Worm (Caenorhabditis elegans) whole organism, young adult: ENCODE measurements around the gene spig-5.
A peak's percentile ranks its signal among the peaks of the same experiment; 100 is the strongest.

ENCODE experiments used
- B0035.1 ChIP-seq: sonication (generic microtip); optimal IDR thresholded peaks from 2 replicates; lab custom pipeline; 2016; ENCODE audit warnings: missing genetic modification characterization, mild to moderate bottlenecking, missing compliant biosample characterization, missing genotype, missing genetic modification reagents
- B0261.1 ChIP-seq: sonication (generic microtip); optimal IDR thresholded peaks from 2 replicates; lab custom pipeline; 2016; ENCODE audit warnings: mild to moderate bottlenecking, missing genetic modification characterization, moderate library complexity, missing compliant biosample characterization
- D2030.7 ChIP-seq: fragments of 200-800 bp; sonication (Bioruptor generic); IDR thresholded peaks from 2 replicates; pipeline ENCODE4 v1.3.6; 2022; ENCODE audit warnings: missing genetic modification reagents, missing genetic modification characterization, missing compliant biosample characterization
- F23B12.7 ChIP-seq: sonication (generic microtip); optimal IDR thresholded peaks from 2 replicates; lab custom pipeline; 2017; ENCODE audit warnings: missing genetic modification characterization, mild to moderate bottlenecking, missing compliant biosample characterization, antibody characterized with exemption, moderate library complexity; ENCODE audit not compliant: insufficient read depth
- F33H1.4 ChIP-seq: fragments of 200-800 bp; sonication (Bioruptor generic); IDR thresholded peaks from 2 replicates; pipeline ENCODE4 v1.3.6; 2022; ENCODE audit warnings: missing genetic modification reagents, missing genetic modification characterization, missing compliant biosample characterization
- F37B4.10 ChIP-seq: fragments of 200-800 bp; sonication (Bioruptor generic); IDR thresholded peaks from 2 replicates; pipeline ENCODE4 v1.3.6; 2022; ENCODE audit warnings: missing genetic modification characterization, missing compliant biosample characterization
- F55B11.4 ChIP-seq: sonication (generic microtip); optimal IDR thresholded peaks from 2 replicates; lab custom pipeline; 2016; ENCODE audit warnings: missing compliant biosample characterization, missing genetic modification characterization, borderline replicate concordance; ENCODE audit not compliant: insufficient read depth
- K11D2.4 ChIP-seq: fragments of 200-800 bp; sonication (Bioruptor generic); IDR thresholded peaks from 2 replicates; pipeline ENCODE4 v1.3.6; 2022; ENCODE audit warnings: missing genetic modification reagents, missing genetic modification characterization, missing compliant biosample characterization
- K12H6.12 ChIP-seq: fragments of 200-800 bp; sonication (Bioruptor generic); optimal IDR thresholded peaks from 2 replicates; lab custom pipeline; 2018; ENCODE audit warnings: mild to moderate bottlenecking, missing genetic modification characterization, missing compliant biosample characterization
- Y53F4B.3 ChIP-seq: fragments of 200-800 bp; sonication (Bioruptor generic); IDR thresholded peaks from 2 replicates; pipeline ENCODE4 v1.3.6; 2022; ENCODE audit warnings: missing genetic modification reagents, missing genetic modification characterization, missing compliant biosample characterization
- Y53G8AR.9 ChIP-seq: fragments of 200-800 bp; sonication (Bioruptor generic); conservative IDR thresholded peaks from 2 replicates; pipeline ENCODE4 v1.3.6; 2022; ENCODE audit warnings: missing genetic modification reagents, missing genetic modification characterization, missing compliant biosample characterization
- Y56A3A.18 ChIP-seq: fragments of 200-800 bp; sonication (Bioruptor generic); IDR thresholded peaks from 2 replicates; pipeline ENCODE4 v1.3.6; 2022; ENCODE audit warnings: missing genetic modification reagents, missing genetic modification characterization, missing compliant biosample characterization
- Y95B8A.8 ChIP-seq: fragments of 200-800 bp; sonication (Bioruptor generic); IDR thresholded peaks from 2 replicates; pipeline ENCODE4 v1.3.6; 2022; ENCODE audit warnings: missing genetic modification reagents, missing genetic modification characterization, missing compliant biosample characterization
- akir-1 ChIP-seq: fragments of 200-800 bp; sonication (Bioruptor generic); optimal IDR thresholded peaks from 2 replicates; lab custom pipeline; 2018; ENCODE audit warnings: mild to moderate bottlenecking, missing genetic modification characterization, moderate library complexity, missing compliant biosample characterization
- aptf-2 ChIP-seq: fragments of 200-800 bp; sonication (Bioruptor generic); conservative IDR thresholded peaks from 2 replicates; pipeline ENCODE4 v1.3.6; 2022; ENCODE audit warnings: missing genetic modification reagents, missing genetic modification characterization, missing compliant biosample characterization
- aptf-3 ChIP-seq: fragments of 200-800 bp; sonication (Bioruptor generic); IDR thresholded peaks from 2 replicates; pipeline ENCODE4 v1.3.6; 2022; ENCODE audit warnings: missing genetic modification characterization, missing compliant biosample characterization
- athp-1 ChIP-seq: sonication (generic microtip); optimal IDR thresholded peaks from 2 replicates; lab custom pipeline; 2017; ENCODE audit warnings: mild to moderate bottlenecking, missing genetic modification characterization, missing compliant biosample characterization
- bed-2 ChIP-seq: fragments of 200-800 bp; sonication (Bioruptor generic); IDR thresholded peaks from 2 replicates; pipeline ENCODE4 v1.3.6; 2022; ENCODE audit warnings: missing genetic modification reagents, missing genetic modification characterization, missing compliant biosample characterization
- chd-7 ChIP-seq: sonication (generic microtip); optimal IDR thresholded peaks from 2 replicates; lab custom pipeline; 2016; ENCODE audit warnings: mild to moderate bottlenecking, missing genetic modification characterization, moderate library complexity, missing compliant biosample characterization
- dpl-1 ChIP-seq: fragments of 150-350 bp; optimal IDR thresholded peaks from 2 replicates; lab custom pipeline; 2014; ENCODE audit warnings: missing biosample characterization, missing genetic modification reagents, missing genetic modification characterization
- efl-1 ChIP-seq: fragments of 150-350 bp; optimal IDR thresholded peaks from 2 replicates; lab custom pipeline; 2014; ENCODE audit warnings: missing biosample characterization, missing genetic modification reagents, missing genetic modification characterization
- hlh-12 ChIP-seq: sonication (generic microtip); optimal IDR thresholded peaks from 2 replicates; lab custom pipeline; 2016; ENCODE audit warnings: missing genetic modification characterization, missing compliant biosample characterization
- hmg-1.2 ChIP-seq: fragments of 200-800 bp; sonication (Bioruptor generic); IDR thresholded peaks from 2 replicates; pipeline ENCODE4 v1.3.6; 2022; ENCODE audit warnings: missing genetic modification reagents, missing genetic modification characterization, missing compliant biosample characterization
- let-526 ChIP-seq: fragments of 200-800 bp; sonication (Bioruptor generic); IDR thresholded peaks from 2 replicates; pipeline ENCODE4 v1.3.6; 2022; ENCODE audit warnings: missing genetic modification reagents, missing genetic modification characterization, missing compliant biosample characterization
- lsl-1 ChIP-seq: fragments of 200-800 bp; sonication (Bioruptor generic); optimal IDR thresholded peaks from 2 replicates; lab custom pipeline; 2018; ENCODE audit warnings: mild to moderate bottlenecking, missing genetic modification characterization, moderate library complexity, missing compliant biosample characterization
- madf-10 ChIP-seq: sonication (generic microtip); optimal IDR thresholded peaks from 2 replicates; lab custom pipeline; 2016; ENCODE audit warnings: mild to moderate bottlenecking, missing genetic modification characterization, missing compliant biosample characterization
- madf-6 ChIP-seq: fragments of 200-800 bp; sonication (Bioruptor generic); IDR thresholded peaks from 2 replicates; pipeline ENCODE4 v1.3.6; 2022; ENCODE audit warnings: missing genetic modification reagents, missing genetic modification characterization, missing compliant biosample characterization
- madf-8 ChIP-seq: fragments of 200-800 bp; sonication (Bioruptor generic); conservative IDR thresholded peaks from 2 replicates; pipeline ENCODE4 v1.3.6; 2022; ENCODE audit warnings: missing genetic modification reagents, missing genetic modification characterization, missing compliant biosample characterization
- mxl-1 ChIP-seq: sonication (generic microtip); optimal IDR thresholded peaks from 2 replicates; lab custom pipeline; 2016; ENCODE audit warnings: missing genetic modification characterization, missing compliant biosample characterization
- nhr-120 ChIP-seq: fragments of 200-800 bp; sonication (Bioruptor generic); IDR thresholded peaks from 2 replicates; pipeline ENCODE4 v1.3.6; 2022; ENCODE audit warnings: missing genetic modification characterization, missing compliant biosample characterization
- nhr-179 ChIP-seq: sonication (generic microtip); optimal IDR thresholded peaks from 2 replicates; lab custom pipeline; 2016; ENCODE audit warnings: mild to moderate bottlenecking, missing genetic modification characterization, missing compliant biosample characterization
- nhr-90 ChIP-seq: sonication (generic microtip); optimal IDR thresholded peaks from 2 replicates; lab custom pipeline; 2016; ENCODE audit warnings: missing genotype, mild to moderate bottlenecking, missing genetic modification characterization, missing compliant biosample characterization
- pha-4 ChIP-seq: fragments of 150-350 bp; sonication (generic microtip); optimal IDR thresholded peaks from 2 replicates; lab custom pipeline; 2014; ENCODE audit warnings: missing biosample characterization, missing genetic modification reagents, missing genetic modification characterization
- rec-8 ChIP-seq, 2 experiments: sonication (generic microtip); optimal IDR thresholded peaks; 2 replicates each; lab custom pipeline; 2016; ENCODE audit warnings: mild to moderate bottlenecking in 2 of 2, missing genetic modification characterization in 2 of 2, missing genetic modification reagents in 2 of 2, missing genotype in 2 of 2, missing biosample characterization in 1 of 2, missing compliant biosample characterization in 1 of 2, moderate library complexity in 1 of 2
- sea-2 ChIP-seq: fragments of 200-800 bp; sonication (Bioruptor generic); IDR thresholded peaks from 2 replicates; pipeline ENCODE4 v1.3.6; 2022; ENCODE audit warnings: missing genetic modification characterization, missing compliant biosample characterization
- snpc-1.1 ChIP-seq: sonication (generic microtip); optimal IDR thresholded peaks from 2 replicates; lab custom pipeline; 2017; ENCODE audit warnings: missing genetic modification characterization, mild to moderate bottlenecking, missing compliant biosample characterization, antibody characterized with exemption, moderate library complexity, missing genotype, missing genetic modification reagents; ENCODE audit not compliant: insufficient read depth
- somi-1 ChIP-seq: fragments of 200-800 bp; sonication (Bioruptor generic); optimal IDR thresholded peaks from 2 replicates; lab custom pipeline; 2018; ENCODE audit warnings: mild to moderate bottlenecking, missing genetic modification characterization, missing compliant biosample characterization
- sptf-2 ChIP-seq: fragments of 200-800 bp; sonication (Bioruptor generic); optimal IDR thresholded peaks from 2 replicates; lab custom pipeline; 2018; ENCODE audit warnings: mild to moderate bottlenecking, missing genetic modification characterization, missing compliant biosample characterization
- xnd-1 ChIP-seq: sonication (generic microtip); optimal IDR thresholded peaks from 2 replicates; lab custom pipeline; 2016; ENCODE audit warnings: missing genotype, missing genetic modification reagents, missing genetic modification characterization, missing compliant biosample characterization
- zfh-2 ChIP-seq: fragments of 200-800 bp; sonication (Bioruptor generic); conservative IDR thresholded peaks from 2 replicates; pipeline ENCODE4 v1.3.6; 2022; ENCODE audit warnings: missing genetic modification reagents, missing genetic modification characterization, missing compliant biosample characterization
- ztf-26 ChIP-seq: sonication (generic microtip); optimal IDR thresholded peaks from 2 replicates; lab custom pipeline; 2017; ENCODE audit warnings: missing genetic modification characterization, missing compliant biosample characterization
- ztf-28 ChIP-seq: fragments of 200-800 bp; sonication (Bioruptor generic); IDR thresholded peaks from 2 replicates; pipeline ENCODE4 v1.3.6; 2022; ENCODE audit warnings: missing genetic modification reagents, missing genetic modification characterization, missing compliant biosample characterization
- ztf-6 ChIP-seq: fragments of 200-800 bp; sonication (Bioruptor generic); IDR thresholded peaks from 2 replicates; pipeline ENCODE4 v1.3.6; 2022; ENCODE audit warnings: missing genetic modification reagents, missing genetic modification characterization, missing compliant biosample characterization

Gene spig-5

DNA sequence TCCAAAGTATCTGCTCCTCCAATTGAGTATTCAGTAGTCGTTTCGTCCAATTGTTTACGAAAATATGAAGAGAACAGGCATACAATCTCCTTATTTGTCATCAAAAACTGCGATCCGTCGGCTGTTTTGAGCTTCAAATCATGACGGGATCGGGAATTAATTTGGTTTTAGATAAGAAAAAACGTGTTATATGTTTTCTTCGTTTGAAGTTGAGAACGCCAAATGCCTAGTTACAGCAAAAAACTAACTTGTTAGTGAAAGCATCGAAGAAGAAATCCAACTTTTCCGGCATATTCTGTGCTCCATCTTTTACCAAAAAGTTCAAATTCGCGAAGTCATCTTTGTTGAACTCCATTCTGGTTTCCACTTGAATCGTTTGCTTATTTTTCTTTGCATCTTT, 18.9 kb upstream of the spig-5 start, which contains the start of gene F14D7.1:
Gene F14D7.1, minus strand, starts transcription at position 101 of the 400 bp plus-strand sequence.
- no peak for TF ChIP-seq nhr-90 (tag; lab: Kevin White, UChicago)
- TF ChIP-seq K11D2.4 (GFP tag; lab: Robert Waterston, UW) = no peak
- TF ChIP-seq Y53F4B.3 (GFP tag; lab: Robert Waterston, UW) = no peak
- TF ChIP-seq K12H6.12 (tag; lab: Kevin White, UChicago) = no peak

DNA sequence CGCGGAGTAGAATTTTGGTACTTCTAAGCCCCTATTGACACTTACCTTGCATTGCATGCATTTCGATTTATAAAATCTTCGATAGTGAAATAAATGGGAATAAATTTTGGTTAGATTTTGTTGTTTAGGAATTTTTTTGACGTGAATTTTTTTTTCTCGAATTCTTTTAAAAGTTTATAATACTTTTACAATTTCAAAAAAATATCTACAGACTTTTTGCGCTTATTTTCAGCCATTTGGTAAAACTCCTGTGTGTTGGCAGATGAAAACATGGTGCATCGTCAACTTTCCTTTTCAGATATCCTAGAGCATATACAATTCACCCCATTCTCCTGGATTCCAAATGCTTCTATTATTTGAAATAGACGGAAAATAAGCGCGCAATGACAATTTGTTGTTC, 17.6 kb upstream of the spig-5 start, which contains the start of gene F14D7.18:
Gene F14D7.18, minus strand, starts transcription at position 101 of the 400 bp plus-strand sequence.
- no peak for TF ChIP-seq nhr-179
- TF ChIP-seq hlh-12 (tag; lab: Kevin White, UChicago) = no peak
- no peak for TF ChIP-seq ztf-28 (GFP tag; lab: Robert Waterston, UW)
- TF ChIP-seq mxl-1 = no peak
- TF ChIP-seq B0035.1 (tag; lab: Kevin White, UChicago) = no peak
- no peak for TF ChIP-seq bed-2 (GFP tag; lab: Robert Waterston, UW)
- no peak for TF ChIP-seq Y53G8AR.9 (GFP tag; lab: Robert Waterston, UW)
- no peak for TF ChIP-seq sea-2 (GFP tag; lab: Robert Waterston, UW)
- TF ChIP-seq lsl-1 = no peak
- no peak for TF ChIP-seq hmg-1.2 (GFP tag; lab: Robert Waterston, UW)
- no peak for TF ChIP-seq B0261.1
- TF ChIP-seq D2030.7 (GFP tag; lab: Robert Waterston, UW) = no peak
- TF ChIP-seq let-526 (GFP tag; lab: Robert Waterston, UW) = no peak
- no peak for TF ChIP-seq somi-1 (GFP tag; lab: Kevin White, UChicago)
- TF ChIP-seq nhr-120 (GFP tag; lab: Robert Waterston, UW) = no peak
- no peak for TF ChIP-seq F55B11.4 (tag; lab: Kevin White, UChicago)
- TF ChIP-seq, all 124 proteins: peak for 0

- TF ChIP-seq efl-1 (peak; percentile 71), madf-6 (GFP tag; lab: Robert Waterston, UW) (peak; percentile 80), ztf-26 (no peak), aptf-3 (peak; percentile 98), F23B12.7 (no peak), Y95B8A.8 (no peak), madf-8 (GFP tag; lab: Robert Waterston, UW) (peak; percentile 62), sptf-2 (GFP tag; lab: Kevin White, UChicago) (no peak), F33H1.4 (GFP tag; lab: Robert Waterston, UW) (0 out of 2 replicates have a peak, but pooled peaks have one; percentile 15), xnd-1 (tag; lab: Kevin White, UChicago) (peak; percentile 50), chd-7 (no peak), aptf-2 (GFP tag; lab: Robert Waterston, UW) (peak; percentile 99), hmg-1.2 (GFP tag; lab: Robert Waterston, UW) (peak; percentile 42; the same call in 1 of the 2 replicates), dpl-1 (GFP tag; lab: Kevin White, UChicago) (peak; percentile 1)
Observed at ce11 chrV:14293667-14294194, 14.5 kb upstream of the spig-5 start, which contains the start of gene F14D7.2. Gene F14D7.2 (minus strand): TSS chrV:14293717.

DNA sequence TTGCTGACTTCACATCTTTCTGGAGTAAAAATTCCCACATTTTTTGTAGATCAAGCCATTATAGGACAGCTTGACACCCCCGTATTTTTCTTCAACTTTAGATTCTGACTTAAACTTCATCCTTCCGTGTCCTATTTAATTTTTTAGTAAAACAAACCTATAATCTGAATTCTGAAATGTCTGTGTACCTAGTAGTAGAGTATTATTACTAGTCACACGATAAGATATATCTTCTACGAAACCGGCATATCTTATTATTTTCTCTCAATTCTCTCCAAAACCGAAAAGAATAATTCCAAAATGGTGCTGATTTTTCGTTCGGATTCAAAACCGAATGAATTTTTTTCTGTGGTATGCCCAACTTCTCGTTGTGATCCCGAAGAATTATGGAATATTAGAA, 13.9 kb upstream of the spig-5 start, which contains the start of gene F14D7.9:
Gene F14D7.9, plus strand, starts transcription at position 301 of the 400 bp plus-strand sequence.
- no peak for TF ChIP-seq madf-10 (tag; lab: Kevin White, UChicago)
- TF ChIP-seq somi-1 (GFP tag; lab: Kevin White, UChicago) = no peak
- TF ChIP-seq zfh-2 (GFP tag; lab: Robert Waterston, UW) = no peak
- no peak for TF ChIP-seq snpc-1.1
- no peak for TF ChIP-seq Y56A3A.18 (GFP tag; lab: Robert Waterston, UW)
- TF ChIP-seq F33H1.4 (GFP tag; lab: Robert Waterston, UW) = no peak
- TF ChIP-seq rec-8 (tag; optimal IDR thresholded peaks at IDR 0.05; lab: Kevin White, UChicago) = no peak
- TF ChIP-seq nhr-90 (tag; lab: Kevin White, UChicago) = no peak
- TF ChIP-seq madf-6 (GFP tag; lab: Robert Waterston, UW) = no peak
- TF ChIP-seq chd-7 = no peak
- TF ChIP-seq xnd-1 (tag; lab: Kevin White, UChicago) = no peak
- no peak for TF ChIP-seq akir-1 (GFP tag; lab: Kevin White, UChicago)
- TF ChIP-seq Y95B8A.8 = no peak
- no peak for TF ChIP-seq pha-4 (tag; lab: Kevin White, UChicago)
- TF ChIP-seq madf-8 (GFP tag; lab: Robert Waterston, UW) = no peak
- no peak for TF ChIP-seq athp-1 (tag; lab: Kevin White, UChicago)
- no peak for TF ChIP-seq ztf-6 (GFP tag; lab: Robert Waterston, UW)
- TF ChIP-seq F37B4.10 = no peak
- no peak for TF ChIP-seq hlh-12 (tag; lab: Kevin White, UChicago)
